Worm (Caenorhabditis elegans): ENCODE measurements around the gene fbxa-214.
A peak's percentile ranks its signal among the peaks of the same experiment; 100 is the strongest.

The fbxa-214 gene

ce11 chrV:6030559-6030975, 39.3 kb downstream of the fbxa-214 start (continued):
- TF ChIP-seq Y5F2A.4 (GFP tag; optimal IDR thresholded peaks at IDR 0.05) (no peak), spr-1 (tag; optimal IDR thresholded peaks at IDR 0.05) (no peak), duxl-1 (tag; optimal IDR thresholded peaks at IDR 0.05; ENCODE audit: poor library complexity) (no peak), dmd-6 (GFP tag; IDR thresholded peaks at IDR 0.05) (0 out of 2 replicates have a peak, but pooled peaks have one; percentile 8), madf-5 (GFP tag; IDR thresholded peaks at IDR 0.05) (no peak), tag-97 (GFP tag; IDR thresholded peaks at IDR 0.05) (no peak), dve-1 (tag; optimal IDR thresholded peaks at IDR 0.05; ENCODE audit: insufficient read depth) (no peak), nhr-28 (tag; optimal IDR thresholded peaks at IDR 0.05) (peak; percentile 11), ctbp-1 (GFP tag; IDR thresholded peaks at IDR 0.05) (0 out of 2 replicates have a peak, but pooled peaks have one; percentile 65), daf-16 (GFP tag; optimal IDR thresholded peaks at IDR 0.05) (peak in 1 of 2 experiments; percentile 27), daf-16 (tag; optimal IDR thresholded peaks at IDR 0.05) (no peak), unc-39 (tag; optimal IDR thresholded peaks at IDR 0.05) (no peak), mxl-3 (GFP tag; optimal IDR thresholded peaks at IDR 0.05) (no peak), lsy-2 (tag; optimal IDR thresholded peaks at IDR 0.05) (peak; percentile 12 to 42), zip-11 (GFP tag; IDR thresholded peaks at IDR 0.05) (no peak), zag-1 (tag; optimal IDR thresholded peaks at IDR 0.05) (no peak), nhr-41 (GFP tag; IDR thresholded peaks at IDR 0.05) (no peak), lin-39 (tag; optimal IDR thresholded peaks at IDR 0.05) (no peak), Y75B8A.6 (GFP tag; IDR thresholded peaks at IDR 0.05) (no peak), daf-12 (tag; optimal IDR thresholded peaks at IDR 0.05) (no peak), zip-2 (tag; optimal IDR thresholded peaks at IDR 0.05) (no peak), daf-8 (GFP tag; IDR thresholded peaks at IDR 0.05) (no peak), sdz-12 (GFP tag; optimal IDR thresholded peaks at IDR 0.05) (no peak), ceh-28 (tag; optimal IDR thresholded peaks at IDR 0.05) (no peak)

DNA sequence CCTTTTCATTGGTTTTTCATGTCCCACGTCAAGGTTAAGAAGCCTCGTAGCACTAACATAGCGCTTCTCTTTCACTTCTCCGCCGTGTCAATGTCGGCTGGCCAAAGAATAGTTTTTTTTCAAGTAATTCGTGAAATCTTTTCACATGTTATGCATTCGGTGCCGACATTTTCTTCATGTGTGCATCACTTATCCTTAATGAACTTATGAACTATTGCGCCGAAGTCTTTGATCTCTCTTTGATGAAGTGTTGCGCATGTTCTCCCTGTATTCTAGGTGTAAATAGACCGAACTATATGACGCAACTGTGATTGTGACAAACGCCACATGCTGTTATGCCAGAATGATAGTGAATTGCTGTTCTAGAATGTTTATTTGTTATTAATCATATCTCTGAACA, 47.8 kb downstream of the fbxa-214 start:
- TF ChIP-seq nhr-48 (tag; optimal IDR thresholded peaks at IDR 0.05) (peak; percentile 12), hlh-30 (tag; optimal IDR thresholded peaks at IDR 0.05; ENCODE audit: insufficient read depth) (peak; percentile 30), F10B5.3 (tag; optimal IDR thresholded peaks at IDR 0.05) (no peak)

DNA sequence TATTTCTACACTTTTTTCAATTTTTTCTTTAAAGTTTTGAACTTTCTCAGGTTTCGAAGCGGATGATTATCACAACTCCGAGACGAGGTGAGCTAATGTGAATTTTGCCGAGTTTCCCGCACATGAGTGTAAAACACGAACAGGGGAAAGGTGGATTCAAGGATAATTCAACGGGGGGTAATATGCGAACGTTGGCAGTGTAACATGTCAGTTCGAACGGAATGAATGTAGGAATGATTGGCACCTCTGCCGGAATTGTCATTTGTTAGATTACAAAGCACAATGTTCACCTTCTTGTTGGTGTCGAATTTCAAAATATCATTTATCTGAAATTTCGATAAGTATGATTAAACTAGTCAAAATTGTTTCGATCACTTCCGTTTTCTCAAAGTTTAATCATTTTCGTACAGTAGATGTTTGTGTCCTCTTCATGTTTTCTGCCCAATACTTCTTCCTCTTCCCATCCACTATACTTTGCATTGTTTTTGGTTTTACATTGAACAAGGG, 50.9 kb downstream of the fbxa-214 start, which contains the start of gene picc-1:
Gene picc-1 (plus strand): TSS at position 51 of the 507 bp plus-strand sequence.
- TF ChIP-seq ztf-11 (tag; optimal IDR thresholded peaks at IDR 0.05) (no peak), unc-39 (tag; optimal IDR thresholded peaks at IDR 0.05) (no peak), hlh-30 (tag; optimal IDR thresholded peaks at IDR 0.05; ENCODE audit: insufficient read depth) (no peak), nhr-111 (GFP tag; optimal IDR thresholded peaks at IDR 0.05) (no peak), dpl-1 (GFP tag; optimal IDR thresholded peaks at IDR 0.05) (no peak), F26F4.8 (GFP tag; conservative IDR thresholded peaks at IDR 0.05) (no peak), zag-1 (tag; optimal IDR thresholded peaks at IDR 0.05) (no peak), aly-2 (tag; optimal IDR thresholded peaks at IDR 0.05) (no peak), egl-27 (tag; optimal IDR thresholded peaks at IDR 0.05) (no peak), aha-1 (tag) (peak; percentile 96), mdl-1 (tag; optimal IDR thresholded peaks at IDR 0.05) (no peak), jun-1 (tag; optimal IDR thresholded peaks at IDR 0.05) (no peak), ztf-7 (tag; optimal IDR thresholded peaks at IDR 0.05) (no peak), tra-1 (GFP tag; IDR thresholded peaks at IDR 0.05) (no peak), daf-16 (GFP tag; optimal IDR thresholded peaks at IDR 0.05) (no peak), daf-16 (tag; optimal IDR thresholded peaks at IDR 0.05) (no peak), egl-43 (GFP tag; IDR thresholded peaks at IDR 0.05) (peak; percentile 31; the same call in 1 of the 2 replicates), ceh-44 (GFP tag; IDR thresholded peaks at IDR 0.05) (no peak), arid-1 (GFP tag; conservative IDR thresholded peaks at IDR 0.05) (no peak; the same call in 1 of the 2 replicates), nhr-41 (GFP tag; IDR thresholded peaks at IDR 0.05) (no peak), dve-1 (tag; optimal IDR thresholded peaks at IDR 0.05; ENCODE audit: insufficient read depth) (peak; percentile 21), rbr-2 (tag; optimal IDR thresholded peaks at IDR 0.05) (no peak), nhr-102 (tag; optimal IDR thresholded peaks at IDR 0.05) (peak; percentile 69), saeg-2 (GFP tag; IDR thresholded peaks at IDR 0.05) (no peak), lim-7 (GFP tag; IDR thresholded peaks at IDR 0.05) (no peak), zfp-2 (tag; optimal IDR thresholded peaks at IDR 0.05) (no peak), madf-5 (GFP tag; IDR thresholded peaks at IDR 0.05) (no peak), spr-3 (GFP tag; optimal IDR thresholded peaks at IDR 0.05) (no peak), ces-1 (GFP tag; optimal IDR thresholded peaks at IDR 0.05) (no peak), ZK337.2 (GFP tag; IDR thresholded peaks at IDR 0.05) (no peak)

Data from whole organism, L4 larva.